Worm (Caenorhabditis elegans) whole organism, L3 larva: ENCODE measurements around the gene smg-8.

ENCODE experiments used
- ZK546.5 ChIP-seq: sonication (generic microtip); optimal IDR thresholded peaks from 2 replicates; lab custom pipeline; 2017; ENCODE audit warnings: missing biosample characterization, missing genetic modification characterization
- ceh-9 ChIP-seq: sonication (generic microtip); optimal IDR thresholded peaks from 2 replicates; lab custom pipeline; 2018; ENCODE audit warnings: missing biosample characterization, missing genetic modification characterization
- elt-2 ChIP-seq: sonication (generic microtip); optimal IDR thresholded peaks from 2 replicates; lab custom pipeline; 2016; ENCODE audit warnings: missing genetic modification reagents, mild to moderate bottlenecking, missing genetic modification characterization, missing compliant biosample characterization
- fkh-2 ChIP-seq: fragments of 150-350 bp; optimal IDR thresholded peaks from 2 replicates; lab custom pipeline; 2014; ENCODE audit warnings: missing biosample characterization, missing genetic modification reagents, missing genetic modification characterization
- nhr-11 ChIP-seq: fragments of 150-350 bp; optimal IDR thresholded peaks from 2 replicates; lab custom pipeline; 2014; ENCODE audit warnings: missing biosample characterization, missing genetic modification characterization
- nhr-28 ChIP-seq: fragments of 150-350 bp; optimal IDR thresholded peaks from 2 replicates; lab custom pipeline; 2014; ENCODE audit warnings: missing biosample characterization, missing genetic modification characterization
- skn-1 ChIP-seq: fragments of 150-350 bp; optimal IDR thresholded peaks from 2 replicates; lab custom pipeline; 2014; ENCODE audit warnings: missing biosample characterization, missing genetic modification characterization
- ztf-11 ChIP-seq: fragments of 150-350 bp; optimal IDR thresholded peaks from 2 replicates; lab custom pipeline; 2014; ENCODE audit warnings: missing biosample characterization, missing genetic modification characterization
- ztf-4 ChIP-seq: fragments of 150-350 bp; optimal IDR thresholded peaks from 2 replicates; lab custom pipeline; 2014; ENCODE audit warnings: missing biosample characterization, missing genetic modification characterization

DNA sequence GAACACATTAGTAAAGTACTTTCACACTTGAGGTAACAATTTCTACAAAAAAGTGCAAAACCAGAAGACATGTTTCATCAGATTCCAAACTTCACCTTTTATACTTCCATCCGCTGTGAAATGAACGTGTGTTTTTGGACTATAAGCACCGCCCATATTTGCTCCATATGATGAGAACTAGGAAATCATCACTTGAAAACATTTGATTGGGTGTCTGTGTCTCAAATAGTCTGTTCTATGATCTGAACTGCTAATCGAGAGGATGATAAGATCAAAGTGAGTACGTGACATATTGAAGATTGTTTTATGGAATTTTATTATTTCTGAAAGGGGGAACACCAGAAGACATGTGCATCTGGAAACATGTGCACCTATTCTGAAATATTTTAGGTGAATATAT is 54.1 kb downstream of the smg-8 start:
- no peak for TF ChIP-seq nhr-28 (tag; lab: Kevin White, UChicago)
- TF ChIP-seq nhr-11 (tag; lab: Kevin White, UChicago), result no peak
- TF ChIP-seq ceh-9 (tag; lab: Kevin White, UChicago), result no peak
- TF ChIP-seq skn-1 (tag; lab: Kevin White, UChicago), result no peak
- no peak for TF ChIP-seq ztf-4 (tag; lab: Kevin White, UChicago)
- no peak for TF ChIP-seq ztf-11 (tag; lab: Kevin White, UChicago)
- TF ChIP-seq elt-2, result peak; percentile 31
- no peak for TF ChIP-seq ZK546.5
- no peak for TF ChIP-seq fkh-2
